Fruit fly (Drosophila melanogaster) whole organism, pupa: ENCODE measurements around the gene CG9389.

Source experiments
- CG10348 ChIP-seq: fragments of 200-800 bp; sonication (Bioruptor generic); IDR thresholded peaks from 2 replicates; pipeline ENCODE4 v1.3.6; 2022; ENCODE audit warnings: missing biosample characterization, missing genetic modification characterization
- CG12605 ChIP-seq: fragments of 200-800 bp; sonication (Bioruptor generic); IDR thresholded peaks from 2 replicates; pipeline ENCODE4 v1.3.6; 2022; ENCODE audit warnings: missing biosample characterization, missing genetic modification characterization
- CG13204 ChIP-seq: fragments of 200-800 bp; sonication (Bioruptor generic); optimal IDR thresholded peaks from 2 replicates; lab custom pipeline; 2018; ENCODE audit warnings: missing biosample characterization, mild to moderate bottlenecking, missing genetic modification characterization, moderate library complexity
- CG14655 ChIP-seq: fragments of 200-800 bp; sonication (Bioruptor generic); optimal IDR thresholded peaks from 3 replicates; lab custom pipeline; 2017; ENCODE audit warnings: mild to moderate bottlenecking, missing biosample characterization, missing genetic modification reagents, missing genetic modification characterization
- CG15710 ChIP-seq: fragments of 200-800 bp; sonication (Bioruptor generic); optimal IDR thresholded peaks from 2 replicates; lab custom pipeline; 2018; ENCODE audit warnings: missing biosample characterization, mild to moderate bottlenecking, missing genetic modification characterization, moderate library complexity
- CG17806 ChIP-seq: fragments of 200-800 bp; sonication (Bioruptor generic); optimal IDR thresholded peaks from 2 replicates; lab custom pipeline; 2018; ENCODE audit warnings: missing biosample characterization, mild to moderate bottlenecking, missing genetic modification characterization, moderate library complexity
- CG32121 ChIP-seq: fragments of 200-800 bp; sonication (Bioruptor generic); IDR thresholded peaks from 2 replicates; pipeline ENCODE4 v1.3.6; 2022; ENCODE audit warnings: missing biosample characterization, missing genetic modification characterization
- CG34367 ChIP-seq: fragments of 200-800 bp; sonication (Bioruptor generic); optimal IDR thresholded peaks from 2 replicates; lab custom pipeline; 2018; ENCODE audit warnings: missing biosample characterization, mild to moderate bottlenecking, missing genetic modification characterization
- CG4496 ChIP-seq: fragments of 200-800 bp; sonication (Bioruptor generic); IDR thresholded peaks from 3 replicates; pipeline ENCODE4 v1.3.6; 2022; ENCODE audit warnings: missing biosample characterization, missing genetic modification characterization
- CG8159 ChIP-seq: fragments of 200-800 bp; sonication (Bioruptor generic); optimal IDR thresholded peaks from 3 replicates; lab custom pipeline; 2018; ENCODE audit warnings: missing biosample characterization, mild to moderate bottlenecking, missing genetic modification characterization, moderate library complexity
- CG8301 ChIP-seq: fragments of 200-800 bp; sonication (Bioruptor generic); optimal IDR thresholded peaks from 2 replicates; lab custom pipeline; 2018; ENCODE audit warnings: missing biosample characterization, mild to moderate bottlenecking, missing genetic modification characterization
- CG9948 ChIP-seq: fragments of 200-800 bp; sonication (Bioruptor generic); optimal IDR thresholded peaks from 2 replicates; lab custom pipeline; 2018; ENCODE audit warnings: missing biosample characterization, mild to moderate bottlenecking, missing genetic modification characterization, moderate library complexity
- D1 ChIP-seq: fragments of 200-800 bp; sonication (Bioruptor generic); optimal IDR thresholded peaks from 2 replicates; lab custom pipeline; 2018; ENCODE audit warnings: missing biosample characterization, mild to moderate bottlenecking, missing genetic modification characterization, moderate library complexity
- EcR ChIP-seq: fragments of 200-800 bp; sonication (Bioruptor generic); optimal IDR thresholded peaks from 3 replicates; lab custom pipeline; 2019; ENCODE audit warnings: missing biosample characterization, missing genetic modification characterization, mild to moderate bottlenecking, moderate library complexity, missing genetic modification reagents
- Ets98B ChIP-seq: fragments of 200-800 bp; sonication (Bioruptor generic); IDR thresholded peaks from 2 replicates; pipeline ENCODE4 v1.3.6; 2022; ENCODE audit warnings: missing biosample characterization, missing genetic modification characterization
- Pif1A ChIP-seq: fragments of 200-800 bp; sonication (Bioruptor generic); optimal IDR thresholded peaks from 3 replicates; lab custom pipeline; 2016; ENCODE audit warnings: missing biosample characterization, missing genetic modification characterization
- Pif1B ChIP-seq: fragments of 200-800 bp; sonication (Bioruptor generic); optimal IDR thresholded peaks from 3 replicates; lab custom pipeline; 2016; ENCODE audit warnings: missing biosample characterization, missing genetic modification characterization
- Snoo ChIP-seq: fragments of 200-800 bp; sonication (Bioruptor generic); optimal IDR thresholded peaks from 3 replicates; lab custom pipeline; 2017; ENCODE audit warnings: missing biosample characterization, mild to moderate bottlenecking, missing genetic modification characterization, inconsistent platforms
- fd96Ca ChIP-seq: fragments of 200-800 bp; sonication (Bioruptor generic); IDR thresholded peaks from 3 replicates; pipeline ENCODE4 v1.3.6; 2022; ENCODE audit warnings: missing biosample characterization, missing genetic modification characterization
- gl ChIP-seq: fragments of 200-800 bp; sonication (Bioruptor generic); optimal IDR thresholded peaks from 2 replicates; lab custom pipeline; 2018; ENCODE audit warnings: missing biosample characterization, mild to moderate bottlenecking, missing genetic modification characterization
- rn ChIP-seq: fragments of 200-800 bp; sonication (Bioruptor generic); IDR thresholded peaks from 2 replicates; pipeline ENCODE4 v1.3.6; 2022; ENCODE audit warnings: missing biosample characterization, missing genetic modification characterization

The CG9389 gene

dm6 chr3L:21239999-21240509 lies 30.3 kb downstream of the CG9389 start:
- TF ChIP-seq Pif1A (GFP tag; lab: Kevin White, UChicago) = peak; percentile 40
- no peak for TF ChIP-seq D1 (tag; lab: Kevin White, UChicago)
- TF ChIP-seq CG12605 (GFP tag; lab: Robert Waterston, UW) = peak; percentile 76; the same call in 1 of the 2 replicates
- TF ChIP-seq Ets98B (GFP tag; lab: Robert Waterston, UW) = peak; percentile 58; the same call in 1 of the 2 replicates
- peak; percentile 86 for TF ChIP-seq EcR
- TF ChIP-seq CG34367 (tag; lab: Kevin White, UChicago) = no peak
- no peak for TF ChIP-seq CG9948
- peak; percentile 56 for TF ChIP-seq CG32121 (GFP tag; lab: Robert Waterston, UW)
- TF ChIP-seq Snoo (tag; lab: Kevin White, UChicago) = peak; percentile 39
- peak; percentile 55 for TF ChIP-seq CG13204 (GFP tag; lab: Kevin White, UChicago)
- peak; percentile 20 for TF ChIP-seq CG8301 (tag; lab: Kevin White, UChicago)
- TF ChIP-seq CG14655 (GFP tag; lab: Kevin White, UChicago) = peak; percentile 27
- TF ChIP-seq CG10348 = no peak
- peak; percentile 70 for TF ChIP-seq CG4496 (GFP tag; lab: Robert Waterston, UW)
- TF ChIP-seq Pif1B = peak; percentile 35
- TF ChIP-seq, all 21 proteins: peak for 11

dm6 chr3L:21238377-21238776 lies 32.0 kb downstream of the CG9389 start:
- TF ChIP-seq EcR = peak; percentile 82
- TF ChIP-seq CG12605 (GFP tag; lab: Robert Waterston, UW) = no peak
- 0 out of 2 replicates have a peak, but pooled peaks have one; percentile 10 for TF ChIP-seq CG32121 (GFP tag; lab: Robert Waterston, UW)
- TF ChIP-seq Ets98B (GFP tag; lab: Robert Waterston, UW) = 0 out of 2 replicates have a peak, but pooled peaks have one; percentile 9
- no peak for TF ChIP-seq CG15710
- no peak for TF ChIP-seq Snoo (tag; lab: Kevin White, UChicago)

dm6 chr3L:21236959-21237551 lies 33.3 kb downstream of the CG9389 start:
- TF ChIP-seq Snoo (tag; lab: Kevin White, UChicago) (no peak), CG4496 (GFP tag; lab: Robert Waterston, UW) (peak; percentile 82), EcR (peak; percentile 94), Ets98B (GFP tag; lab: Robert Waterston, UW) (peak; percentile 72), D1 (tag; lab: Kevin White, UChicago) (no peak), CG10348 (no peak), rn (peak; percentile 42; the same call in 1 of the 2 replicates), CG8159 (tag; lab: Kevin White, UChicago) (no peak), Pif1A (GFP tag; lab: Kevin White, UChicago) (peak; percentile 38), Pif1B (no peak), CG13204 (GFP tag; lab: Kevin White, UChicago) (peak; percentile 39), CG34367 (tag; lab: Kevin White, UChicago) (no peak), fd96Ca (GFP tag; lab: Robert Waterston, UW) (peak; percentile 52; the same call in 1 of the 3 replicates), gl (no peak), CG8301 (tag; lab: Kevin White, UChicago) (peak; percentile 72), CG17806 (tag; lab: Kevin White, UChicago) (no peak), CG12605 (GFP tag; lab: Robert Waterston, UW) (peak; percentile 91), CG15710 (no peak), CG9948 (no peak), CG14655 (GFP tag; lab: Kevin White, UChicago) (peak; percentile 83), CG32121 (GFP tag; lab: Robert Waterston, UW) (peak; percentile 85)

DNA sequence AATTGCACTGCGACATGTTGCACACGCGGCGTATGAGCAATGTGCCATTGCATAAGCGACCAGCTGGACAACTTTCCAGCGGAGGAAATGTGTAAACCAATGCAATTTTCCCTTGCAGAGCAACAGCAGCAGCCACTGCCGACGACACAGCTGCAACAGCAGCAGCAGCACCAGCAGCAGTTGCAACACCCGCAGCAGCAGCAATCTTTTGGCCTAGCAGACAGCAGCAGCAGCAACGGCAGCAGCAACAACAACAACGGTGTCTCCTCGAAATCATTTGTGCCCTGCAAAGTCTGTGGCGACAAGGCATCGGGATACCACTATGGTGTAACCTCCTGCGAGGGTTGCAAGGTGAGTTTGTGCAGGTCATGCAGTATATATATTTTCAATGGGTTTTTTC lies 39.6 kb downstream of the CG9389 start:
- TF ChIP-seq CG9948 = no peak
- TF ChIP-seq CG15710 = no peak
- no peak for TF ChIP-seq CG34367 (tag; lab: Kevin White, UChicago)
- no peak for TF ChIP-seq fd96Ca (GFP tag; lab: Robert Waterston, UW)

dm6 chr3L:21229764-21230163 lies 40.6 kb downstream of the CG9389 start:
- TF ChIP-seq CG12605 (GFP tag; lab: Robert Waterston, UW) = peak; percentile 41; the same call in 1 of the 2 replicates
- TF ChIP-seq CG10348 = no peak; the same call in 1 of the 2 replicates
- TF ChIP-seq EcR = no peak
- TF ChIP-seq fd96Ca (GFP tag; lab: Robert Waterston, UW) = peak; percentile 82; the same call in 2 of the 3 replicates
- peak; percentile 71 for TF ChIP-seq CG8301 (tag; lab: Kevin White, UChicago)
- no peak for TF ChIP-seq gl
- peak; percentile 78 for TF ChIP-seq CG4496 (GFP tag; lab: Robert Waterston, UW)
- peak; percentile 38; the same call in 1 of the 2 replicates for TF ChIP-seq rn
- no peak for TF ChIP-seq CG8159 (tag; lab: Kevin White, UChicago)
- TF ChIP-seq Pif1B = peak; percentile 20
- peak; percentile 75 for TF ChIP-seq Ets98B (GFP tag; lab: Robert Waterston, UW)
- peak; percentile 72 for TF ChIP-seq CG32121 (GFP tag; lab: Robert Waterston, UW)
- TF ChIP-seq CG15710 = no peak
- peak; percentile 39 for TF ChIP-seq Pif1A (GFP tag; lab: Kevin White, UChicago)
- TF ChIP-seq CG14655 (GFP tag; lab: Kevin White, UChicago) = peak; percentile 77

dm6 chr3L:21226309-21226708 lies 44.1 kb downstream of the CG9389 start, which contains the start of gene Eip78C:
Gene Eip78C, plus strand, starts transcription at chr3L:21226609.
- TF ChIP-seq CG32121 (GFP tag; lab: Robert Waterston, UW) (0 out of 2 replicates have a peak, but pooled peaks have one; percentile 29), CG12605 (GFP tag; lab: Robert Waterston, UW) (no peak), CG9948 (no peak), Ets98B (GFP tag; lab: Robert Waterston, UW) (peak; percentile 41; the same call in 1 of the 2 replicates), CG4496 (GFP tag; lab: Robert Waterston, UW) (no peak), fd96Ca (GFP tag; lab: Robert Waterston, UW) (peak; percentile 50; the same call in 1 of the 3 replicates), CG34367 (tag; lab: Kevin White, UChicago) (no peak), CG14655 (GFP tag; lab: Kevin White, UChicago) (peak; percentile 6), D1 (tag; lab: Kevin White, UChicago) (no peak)
